Worm (Caenorhabditis elegans): ENCODE results near the gene chdh-1.

- TF ChIP-seq ama-1 (optimal IDR thresholded peaks at IDR 0.05), result no peak
- no peak for TF ChIP-seq gmeb-2 (tag; optimal IDR thresholded peaks at IDR 0.05)
- TF ChIP-seq ceh-45 (GFP tag; IDR thresholded peaks at IDR 0.05), result no peak
- no peak for TF ChIP-seq hlh-15 (tag; optimal IDR thresholded peaks at IDR 0.05)
- TF ChIP-seq elt-2 (tag; optimal IDR thresholded peaks at IDR 0.05), result no peak
- TF ChIP-seq pha-4 (tag; optimal IDR thresholded peaks at IDR 0.05), result no peak
- no peak for TF ChIP-seq odd-2 (tag; optimal IDR thresholded peaks at IDR 0.05)
- no peak for TF ChIP-seq ets-4 (tag; optimal IDR thresholded peaks at IDR 0.05)
- no peak for TF ChIP-seq pqm-1 (tag; optimal IDR thresholded peaks at IDR 0.05)
- TF ChIP-seq rnt-1 (tag; optimal IDR thresholded peaks at IDR 0.05), result no peak
- TF ChIP-seq tbx-2 (tag; optimal IDR thresholded peaks at IDR 0.05), result no peak
- no peak for TF ChIP-seq K02D7.2 (tag; optimal IDR thresholded peaks at IDR 0.05)
Measured at ce11 chrII:8717579-8717978, 18.9 kb upstream of the chdh-1 start.

Measured in whole organism, late embryonic.